Worm (Caenorhabditis elegans) whole organism, L2 larva: ENCODE results near the gene tir-1.

Source experiments
- F13H6.1 ChIP-seq: sonication (generic microtip); optimal IDR thresholded peaks from 2 replicates; lab custom pipeline; 2016; ENCODE audit warnings: missing genetic modification characterization, missing compliant biosample characterization
- R02D3.7 ChIP-seq: fragments of 150-350 bp; optimal IDR thresholded peaks from 2 replicates; lab custom pipeline; 2014; ENCODE audit warnings: missing biosample characterization, missing genetic modification characterization
- aly-2 ChIP-seq: fragments of 150-350 bp; optimal IDR thresholded peaks from 2 replicates; lab custom pipeline; 2014; ENCODE audit warnings: missing biosample characterization, missing genetic modification characterization
- elt-3 ChIP-seq: sonication (generic microtip); optimal IDR thresholded peaks from 2 replicates; lab custom pipeline; 2017; ENCODE audit warnings: missing biosample characterization, missing genetic modification characterization
- nhr-10 ChIP-seq: sonication (generic microtip); optimal IDR thresholded peaks from 2 replicates; lab custom pipeline; 2017; ENCODE audit warnings: missing biosample characterization, missing genetic modification characterization
- nhr-11 ChIP-seq: fragments of 150-350 bp; optimal IDR thresholded peaks from 2 replicates; lab custom pipeline; 2014; ENCODE audit warnings: missing biosample characterization, missing genetic modification characterization
- nhr-12 ChIP-seq: fragments of 150-350 bp; optimal IDR thresholded peaks from 2 replicates; lab custom pipeline; 2014; ENCODE audit warnings: missing biosample characterization, missing genetic modification characterization
- nhr-77 ChIP-seq: fragments of 150-350 bp; optimal IDR thresholded peaks from 2 replicates; lab custom pipeline; 2014; ENCODE audit warnings: missing biosample characterization, missing genetic modification characterization
- skn-1 ChIP-seq: sonication (generic microtip); optimal IDR thresholded peaks from 2 replicates; lab custom pipeline; 2017; ENCODE audit warnings: missing biosample characterization, missing genetic modification characterization
- zag-1 ChIP-seq: fragments of 150-350 bp; optimal IDR thresholded peaks from 2 replicates; lab custom pipeline; 2014; ENCODE audit warnings: missing biosample characterization, missing genetic modification characterization

ce11 chrIII:3831798-3832197 is 69.6 kb downstream of the tir-1 start:
- TF ChIP-seq zag-1 (tag; lab: Kevin White, UChicago) (no peak), nhr-12 (tag; lab: Kevin White, UChicago) (no peak), aly-2 (tag; lab: Kevin White, UChicago) (no peak), R02D3.7 (tag; lab: Kevin White, UChicago) (no peak), nhr-10 (no peak), nhr-77 (tag; lab: Kevin White, UChicago) (no peak), nhr-11 (no peak), elt-3 (tag; lab: Kevin White, UChicago) (no peak), F13H6.1 (tag; lab: Kevin White, UChicago) (no peak), skn-1 (tag; lab: Kevin White, UChicago) (no peak)
